Fruit fly (Drosophila melanogaster): ENCODE data around the gene CCT7.
A peak's percentile ranks its signal among the peaks of the same experiment; 100 is the strongest.

DNA sequence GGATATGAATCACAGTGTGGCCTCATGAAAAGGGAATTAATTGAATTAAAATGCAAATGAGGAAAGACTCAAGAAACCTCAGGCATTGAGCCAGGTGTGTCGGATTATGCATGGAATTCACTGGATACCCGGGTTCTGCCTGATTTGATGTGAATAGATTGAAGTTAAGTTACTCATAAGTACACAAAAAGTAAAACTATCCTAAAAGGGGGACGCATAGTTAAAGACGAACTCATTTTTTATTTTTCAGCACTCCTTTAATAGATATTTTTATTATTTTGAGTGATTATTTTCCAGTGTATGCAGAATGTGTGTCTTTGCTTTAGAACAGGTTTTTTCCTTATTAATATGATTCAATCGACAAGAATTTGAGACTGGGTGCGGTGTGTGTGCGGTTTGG lies 51.8 kb downstream of the CCT7 start:
- no peak for TF ChIP-seq CG6163 (GFP tag; IDR thresholded peaks at IDR 0.05)
- TF ChIP-seq CG8119 (GFP tag; IDR thresholded peaks at IDR 0.05): 0 out of 3 replicates have a peak, but pooled peaks have one; percentile 24
